Worm (Caenorhabditis elegans) whole organism, mixed stage, embryonic: ENCODE data around the gene fbxb-72.

Source experiments
- ces-1 ChIP-seq: fragments of 150-350 bp; optimal IDR thresholded peaks from 2 replicates; lab custom pipeline; 2014; ENCODE audit warnings: missing biosample characterization, missing genetic modification reagents, missing genetic modification characterization
- elt-1 ChIP-seq: sonication (generic microtip); optimal IDR thresholded peaks from 2 replicates; lab custom pipeline; 2017; ENCODE audit warnings: missing genetic modification characterization, mild to moderate bottlenecking, missing compliant biosample characterization, antibody characterized with exemption, moderate library complexity, borderline replicate concordance; ENCODE audit not compliant: insufficient read depth
- elt-3 ChIP-seq: fragments of 150-350 bp; optimal IDR thresholded peaks from 2 replicates; lab custom pipeline; 2014; ENCODE audit warnings: missing biosample characterization, missing genetic modification characterization
- lsy-2 ChIP-seq: fragments of 150-350 bp; optimal IDR thresholded peaks from 2 replicates; lab custom pipeline; 2014; ENCODE audit warnings: missing biosample characterization, missing genetic modification characterization
- mep-1 ChIP-seq: fragments of 150-350 bp; optimal IDR thresholded peaks from 2 replicates; lab custom pipeline; 2017; ENCODE audit warnings: missing biosample characterization, missing genetic modification reagents, missing genetic modification characterization, inconsistent platforms
- nhr-12 ChIP-seq: fragments of 150-350 bp; optimal IDR thresholded peaks from 2 replicates; lab custom pipeline; 2014; ENCODE audit warnings: missing biosample characterization, missing genetic modification characterization
- nhr-237 ChIP-seq: fragments of 150-350 bp; optimal IDR thresholded peaks from 2 replicates; lab custom pipeline; 2014; ENCODE audit warnings: missing biosample characterization, missing genetic modification characterization
- nhr-28 ChIP-seq: fragments of 150-350 bp; optimal IDR thresholded peaks from 2 replicates; lab custom pipeline; 2014; ENCODE audit warnings: missing biosample characterization, missing genetic modification characterization
- nhr-76 ChIP-seq: sonication (generic microtip); optimal IDR thresholded peaks from 2 replicates; lab custom pipeline; 2017; ENCODE audit warnings: missing biosample characterization, missing genetic modification characterization
- snpc-4 ChIP-seq: fragments of 150-350 bp; optimal IDR thresholded peaks from 2 replicates; lab custom pipeline; 2014; ENCODE audit warnings: missing biosample characterization, missing genetic modification characterization
- sptf-1 ChIP-seq: sonication (generic microtip); optimal IDR thresholded peaks from 2 replicates; lab custom pipeline; 2017; ENCODE audit warnings: mild to moderate bottlenecking, missing genetic modification characterization, moderate library complexity, missing compliant biosample characterization
- unc-39 ChIP-seq: fragments of 150-350 bp; optimal IDR thresholded peaks from 2 replicates; lab custom pipeline; 2014; ENCODE audit warnings: missing biosample characterization, missing genetic modification characterization
- unc-62 ChIP-seq: fragments of 150-350 bp; optimal IDR thresholded peaks from 2 replicates; lab custom pipeline; 2014; ENCODE audit warnings: missing biosample characterization, missing genetic modification reagents, missing genetic modification characterization
- ztf-11 ChIP-seq: fragments of 150-350 bp; optimal IDR thresholded peaks from 2 replicates; lab custom pipeline; 2014; ENCODE audit warnings: missing biosample characterization, missing genetic modification characterization

DNA sequence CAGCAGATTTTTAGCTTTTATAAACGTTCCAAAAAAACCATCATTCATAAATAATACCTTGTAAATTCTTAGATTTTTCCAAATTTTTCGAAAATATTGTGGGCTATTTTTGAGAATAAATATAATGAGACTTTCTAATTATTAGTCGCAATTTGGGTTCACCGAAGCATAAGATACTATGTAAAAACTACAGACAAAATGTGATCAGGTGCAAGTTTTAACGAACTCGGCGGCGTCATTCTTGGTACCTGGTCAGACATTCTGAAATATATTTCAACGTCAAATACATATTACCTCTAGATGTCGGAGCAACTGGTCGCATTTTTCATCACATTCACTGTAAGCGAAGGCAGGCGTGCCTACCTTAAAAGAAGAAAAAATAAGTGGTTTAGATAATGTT, 41.7 kb downstream of the fbxb-72 start, which contains the start of gene srx-23:
- no peak for TF ChIP-seq ces-1 (GFP tag; lab: Kevin White, UChicago)
- no peak for TF ChIP-seq elt-3
- no peak for TF ChIP-seq nhr-28 (tag; lab: Kevin White, UChicago)
- TF ChIP-seq unc-39 (tag; lab: Kevin White, UChicago), result no peak
- TF ChIP-seq lsy-2, result no peak
- TF ChIP-seq snpc-4, result no peak
- no peak for TF ChIP-seq unc-62
- no peak for TF ChIP-seq elt-1 (tag; lab: Kevin White, UChicago)
- no peak for TF ChIP-seq sptf-1
- no peak for TF ChIP-seq nhr-76 (tag; lab: Kevin White, UChicago)
- no peak for TF ChIP-seq nhr-12 (tag; lab: Kevin White, UChicago)
- TF ChIP-seq ztf-11, result no peak
- no peak for TF ChIP-seq mep-1 (tag; lab: Kevin White, UChicago)
- no peak for TF ChIP-seq nhr-237 (tag; lab: Kevin White, UChicago)
